Fruit fly (Drosophila melanogaster): ENCODE measurements around the gene CG34448.

The CG34448 gene

DNA sequence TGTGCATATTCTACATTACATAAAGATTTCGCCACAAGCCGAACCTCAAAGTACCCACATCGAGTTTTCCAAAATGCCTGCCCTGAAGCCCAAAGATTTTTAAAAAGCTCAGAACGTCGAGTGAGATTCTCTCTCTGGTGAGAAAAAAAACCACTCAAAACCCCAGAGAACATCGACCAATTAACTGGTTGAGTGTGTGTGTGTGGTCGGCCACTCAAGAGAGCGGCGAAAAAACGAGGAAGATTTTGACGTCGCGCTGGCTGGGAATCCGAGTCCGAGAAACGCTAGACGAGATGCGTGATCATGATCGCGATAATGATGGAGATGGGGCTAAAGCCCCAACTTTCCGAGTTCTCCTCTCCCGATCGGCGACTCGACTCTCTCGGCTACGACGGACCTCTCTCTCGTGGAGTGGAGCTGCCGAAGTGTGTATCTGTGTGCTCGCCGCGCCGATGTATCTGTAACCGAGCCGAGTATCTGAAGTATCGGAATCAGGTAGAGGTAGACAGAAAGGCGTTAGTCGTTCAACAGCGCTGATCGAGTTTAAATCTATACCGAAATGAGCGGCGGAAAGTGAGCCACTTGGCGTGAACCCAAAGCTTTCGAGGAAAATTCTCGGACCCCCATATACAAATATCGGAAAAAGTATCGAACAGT is 33.1 kb upstream of the CG34448 start (continued):
- no peak for TF ChIP-seq CkIIα-i1 (GFP tag; IDR thresholded peaks at IDR 0.05)
- no peak for TF ChIP-seq ems (GFP tag; optimal IDR thresholded peaks at IDR 0.05)
- no peak for TF ChIP-seq CG1602 (GFP tag; optimal IDR thresholded peaks at IDR 0.05)
- TF ChIP-seq CG14965 (GFP tag; optimal IDR thresholded peaks at IDR 0.05; ENCODE audit: borderline replicate concordance) = no peak
- peak; percentile 28; the same call in 1 of the 3 replicates for TF ChIP-seq Opbp (GFP tag; IDR thresholded peaks at IDR 0.05; ENCODE audit: partially characterized antibody)
- TF ChIP-seq CG12391 (tag; optimal IDR thresholded peaks at IDR 0.05) = no peak
- peak; percentile 83 for TF ChIP-seq yki (optimal IDR thresholded peaks at IDR 0.05)
- TF ChIP-seq YL-1 (GFP tag; optimal IDR thresholded peaks at IDR 0.05) = no peak
- TF ChIP-seq CG17359 (tag; optimal IDR thresholded peaks at IDR 0.05) = no peak
- no peak for TF ChIP-seq fd96Cb (tag; optimal IDR thresholded peaks at IDR 0.05)
- no peak for TF ChIP-seq CG17361 (GFP tag; IDR thresholded peaks at IDR 0.05)
- TF ChIP-seq fd102C (GFP tag; optimal IDR thresholded peaks at IDR 0.05) = no peak
- no peak for TF ChIP-seq CG14050 (GFP tag; IDR thresholded peaks at IDR 0.05)
- TF ChIP-seq E2f2 (GFP tag; IDR thresholded peaks at IDR 0.05) = no peak
- peak; percentile 62 for TF ChIP-seq kni (GFP tag; optimal IDR thresholded peaks at IDR 0.05)
- TF ChIP-seq Hsf (GFP tag; optimal IDR thresholded peaks at IDR 0.05) = no peak
- no peak for TF ChIP-seq CG12299 (tag; optimal IDR thresholded peaks at IDR 0.05)
- no peak for TF ChIP-seq emc (GFP tag; optimal IDR thresholded peaks at IDR 0.05)
- TF ChIP-seq lilli (GFP tag; optimal IDR thresholded peaks at IDR 0.05) = no peak
- no peak for TF ChIP-seq Hr3 (GFP tag; optimal IDR thresholded peaks at IDR 0.05)
- no peak for TF ChIP-seq klu (GFP tag; IDR thresholded peaks at IDR 0.05)
- no peak for TF ChIP-seq Hr51 (GFP tag; optimal IDR thresholded peaks at IDR 0.05)
- no peak for TF ChIP-seq CG2129 (GFP tag; IDR thresholded peaks at IDR 0.05; ENCODE audit: partially characterized antibody)
- TF ChIP-seq CG7745 (tag; optimal IDR thresholded peaks at IDR 0.05) = no peak
- no peak for TF ChIP-seq CG18476 (GFP tag; optimal IDR thresholded peaks at IDR 0.05)
- no peak for TF ChIP-seq dan (GFP tag; IDR thresholded peaks at IDR 0.05)
- TF ChIP-seq CG2202 (tag; optimal IDR thresholded peaks at IDR 0.05) = no peak
- peak; percentile 28; the same call in 1 of the 3 replicates for TF ChIP-seq ci (GFP tag; IDR thresholded peaks at IDR 0.05)
- TF ChIP-seq Atf3 (GFP tag; optimal IDR thresholded peaks at IDR 0.05) = no peak
- no peak for TF ChIP-seq Ptx1 (GFP tag; IDR thresholded peaks at IDR 0.05)
- TF ChIP-seq Dad (GFP tag; optimal IDR thresholded peaks at IDR 0.05) = no peak
- TF ChIP-seq Doc3 (GFP tag; IDR thresholded peaks at IDR 0.05; ENCODE audit: partially characterized antibody) = 0 out of 3 replicates have a peak, but pooled peaks have one; percentile 24
- TF ChIP-seq CG9437 (GFP tag; optimal IDR thresholded peaks at IDR 0.05) = no peak
- TF ChIP-seq corto (GFP tag; optimal IDR thresholded peaks at IDR 0.05) = no peak
- no peak for TF ChIP-seq Ravus (GFP tag; IDR thresholded peaks at IDR 0.05)
- TF ChIP-seq NfI (GFP tag; optimal IDR thresholded peaks at IDR 0.05) = no peak
- no peak for TF ChIP-seq unpg (GFP tag; optimal IDR thresholded peaks at IDR 0.05)
- no peak for TF ChIP-seq HmgZ (tag; optimal IDR thresholded peaks at IDR 0.05)
- no peak for TF ChIP-seq CG13894 (tag; optimal IDR thresholded peaks at IDR 0.05)
- no peak for TF ChIP-seq CG12942 (GFP tag; optimal IDR thresholded peaks at IDR 0.05)
- no peak for TF ChIP-seq CG9215 (GFP tag; IDR thresholded peaks at IDR 0.05)
- TF ChIP-seq lov (optimal IDR thresholded peaks at IDR 0.05) = no peak
- TF ChIP-seq lov (GFP tag; IDR thresholded peaks at IDR 0.05) = no peak
- no peak for TF ChIP-seq croc (GFP tag; conservative IDR thresholded peaks at IDR 0.05)
- TF ChIP-seq CG18262 (tag; optimal IDR thresholded peaks at IDR 0.05) = no peak
- TF ChIP-seq Ada2b (GFP tag; IDR thresholded peaks at IDR 0.05) = no peak
- TF ChIP-seq pum (GFP tag; optimal IDR thresholded peaks at IDR 0.05) = no peak
- peak; percentile 87 for TF ChIP-seq Med (GFP tag)
- no peak for TF ChIP-seq dpn (GFP tag; optimal IDR thresholded peaks at IDR 0.05)
- TF ChIP-seq ase (GFP tag; IDR thresholded peaks at IDR 0.05) = no peak
- TF ChIP-seq Usf (GFP tag; optimal IDR thresholded peaks at IDR 0.05) = no peak
